Worm (Caenorhabditis elegans): ENCODE measurements around the gene F23F12.3.

The F23F12.3 gene

ce11 chrIII:6536945-6537568 is 36.7 kb downstream of the F23F12.3 start, which contains the start of gene C09E7.4:
C09E7.4 (minus strand) TSS chrIII:6536995.
- TF ChIP-seq mep-1 (tag; optimal IDR thresholded peaks at IDR 0.05) = peak; percentile 35
- TF ChIP-seq lsy-2 (tag; optimal IDR thresholded peaks at IDR 0.05) = peak; percentile 17
- TF ChIP-seq M03D4.4 (tag; optimal IDR thresholded peaks at IDR 0.05) = peak; percentile 45
- TF ChIP-seq lin-13 (tag; optimal IDR thresholded peaks at IDR 0.05) = peak; percentile 35
- TF ChIP-seq nhr-2 (tag; optimal IDR thresholded peaks at IDR 0.05) = peak; percentile 34
- TF ChIP-seq unc-62 (GFP tag; optimal IDR thresholded peaks at IDR 0.05) = peak; percentile 55
- peak; percentile 16 for TF ChIP-seq drap-1 (GFP tag; optimal IDR thresholded peaks at IDR 0.05)
- TF ChIP-seq sptf-1 (tag; optimal IDR thresholded peaks at IDR 0.05) = peak; percentile 61
- no peak for TF ChIP-seq ztf-11 (tag; optimal IDR thresholded peaks at IDR 0.05)
- peak; percentile 53 for TF ChIP-seq unc-120 (tag; optimal IDR thresholded peaks at IDR 0.05; ENCODE audit: poor library complexity, severe bottlenecking)
- TF ChIP-seq pha-4 (tag; optimal IDR thresholded peaks at IDR 0.05) = peak; percentile 66
- TF ChIP-seq mls-2 (tag; optimal IDR thresholded peaks at IDR 0.05) = peak; percentile 67
- TF ChIP-seq tbx-8 (GFP tag; optimal IDR thresholded peaks at IDR 0.05) = no peak
- TF ChIP-seq snpc-4 (tag; optimal IDR thresholded peaks at IDR 0.05) = no peak
- TF ChIP-seq lin-32 (GFP tag; optimal IDR thresholded peaks at IDR 0.05) = peak; percentile 8
- TF ChIP-seq hlh-1 (tag; optimal IDR thresholded peaks at IDR 0.05) = no peak
- peak; percentile 5 for TF ChIP-seq ham-2 (GFP tag; optimal IDR thresholded peaks at IDR 0.05)
- TF ChIP-seq ces-1 (GFP tag; optimal IDR thresholded peaks at IDR 0.05) = peak; percentile 40
- TF ChIP-seq cnd-1 (tag; optimal IDR thresholded peaks at IDR 0.05) = peak; percentile 59

DNA sequence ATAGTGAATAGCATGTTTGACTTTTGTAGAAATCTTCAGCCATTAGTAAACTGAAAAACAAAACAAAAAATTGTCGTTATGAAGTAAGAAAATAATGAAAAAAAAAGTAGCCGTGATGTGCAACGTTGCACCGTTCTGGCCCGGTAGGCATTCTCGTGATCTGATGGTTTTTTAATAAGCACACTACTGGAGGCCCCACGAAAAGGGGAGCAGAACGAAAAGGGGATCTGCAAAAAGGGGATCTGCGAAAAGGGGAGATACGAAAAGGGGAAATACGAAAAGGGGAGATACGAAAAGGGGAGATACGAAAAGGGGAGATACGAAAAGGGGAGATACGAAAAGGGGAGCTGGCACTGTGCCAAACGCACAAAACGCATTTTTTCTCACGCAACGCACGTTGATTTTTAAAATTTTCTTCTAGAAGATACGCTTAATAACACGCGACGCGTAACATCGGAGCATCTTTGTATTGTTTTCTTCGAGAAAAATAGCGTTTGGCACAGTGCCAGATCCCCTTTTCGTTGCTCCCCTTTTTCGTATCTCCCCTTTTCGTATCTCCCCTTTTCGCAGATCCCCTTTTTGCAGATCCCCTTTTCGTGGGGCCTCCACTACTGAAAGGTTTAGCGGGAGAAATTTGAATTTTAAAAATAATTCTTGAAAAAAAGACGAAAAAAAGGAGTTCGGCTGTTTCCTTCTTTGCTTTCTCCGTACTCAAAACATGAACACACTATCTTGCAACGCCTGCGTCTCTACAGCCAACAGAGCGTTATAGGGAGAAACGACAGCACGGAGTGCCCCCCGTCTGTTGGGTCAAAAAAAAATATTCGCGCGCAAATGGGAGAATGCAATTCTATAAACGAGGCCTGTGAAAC is 51.1 kb downstream of the F23F12.3 start, which contains the start of gene C09E7.7:
TSS of gene C09E7.7 (minus strand) at position 57 of the 872 bp plus-strand sequence.
- peak; percentile 13 for TF ChIP-seq sem-2 (GFP tag; optimal IDR thresholded peaks at IDR 0.05)
- TF ChIP-seq mls-2 (tag; optimal IDR thresholded peaks at IDR 0.05) = peak; percentile 38
- TF ChIP-seq ces-1 (GFP tag; optimal IDR thresholded peaks at IDR 0.05) = peak; percentile 27
- TF ChIP-seq drap-1 (GFP tag; optimal IDR thresholded peaks at IDR 0.05) = peak; percentile 35
- peak; percentile 67 for TF ChIP-seq sptf-1 (tag; optimal IDR thresholded peaks at IDR 0.05)
- peak; percentile 47 for TF ChIP-seq cnd-1 (tag; optimal IDR thresholded peaks at IDR 0.05)
- TF ChIP-seq lin-13 (tag; optimal IDR thresholded peaks at IDR 0.05) = peak; percentile 40

All from whole organism, mixed stage, embryonic.